Worm (Caenorhabditis elegans) whole organism, midembryonic: Measurements from ENCODE around the gene B0524.6.

Experiments used
- T22C8.4 ChIP-seq: fragments of 200-800 bp; sonication (Bioruptor generic); IDR thresholded peaks from 2 replicates; pipeline ENCODE4 v1.3.6; 2022; ENCODE audit warnings: missing genetic modification characterization, missing compliant biosample characterization
- ztf-23 ChIP-seq: fragments of 200-800 bp; sonication (Bioruptor generic); IDR thresholded peaks from 2 replicates; pipeline ENCODE4 v1.3.6; 2022; ENCODE audit warnings: missing genetic modification reagents, missing genetic modification characterization, missing compliant biosample characterization

B0524.6 gene

ce11 chrIII:1852126-1852717, 53.2 kb downstream of the B0524.6 start:
- peak; percentile 60 for TF ChIP-seq T22C8.4 (GFP tag; lab: Robert Waterston, UW)
- no peak for TF ChIP-seq ztf-23 (GFP tag; lab: Robert Waterston, UW)
